Fruit fly (Drosophila melanogaster): ENCODE results near the gene CG9630.

dm6 chr3R:8269740-8270139, at the start of gene CG9630:
- no peak for TF ChIP-seq pad (GFP tag; optimal IDR thresholded peaks at IDR 0.05)
- TF ChIP-seq Crg-1 (GFP tag; optimal IDR thresholded peaks at IDR 0.05), result no peak
- TF ChIP-seq kay (GFP tag; ENCODE audit: borderline replicate concordance), result no peak

All from whole organism, adult.